Worm (Caenorhabditis elegans): ENCODE results near the gene ndx-3.

DNA sequence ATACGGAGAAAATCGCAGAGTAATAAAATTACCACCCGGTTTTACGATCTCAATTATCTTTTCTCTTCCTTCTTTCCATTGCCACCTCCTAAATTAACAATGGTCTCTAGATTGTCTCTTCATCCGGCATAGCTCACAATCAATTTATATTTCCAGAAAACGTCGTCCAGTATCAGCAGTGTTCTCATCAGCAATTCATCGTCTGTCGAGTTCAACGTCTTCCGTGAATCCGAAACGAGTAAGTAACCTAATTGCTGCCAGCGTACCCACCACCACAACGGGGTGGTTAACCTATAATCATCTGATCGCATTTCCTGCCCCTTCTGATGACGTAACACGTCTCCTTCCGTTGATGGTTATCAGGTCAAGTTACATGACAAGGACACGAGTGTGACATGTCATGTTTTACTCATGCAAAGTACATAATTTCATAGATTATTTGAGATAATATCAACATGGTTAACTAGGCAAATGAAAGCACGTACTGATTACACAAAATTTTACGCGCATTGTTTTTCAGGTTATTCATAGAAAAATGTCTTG, 32.6 kb downstream of the ndx-3 start:
- TF ChIP-seq eyg-1 (tag; optimal IDR thresholded peaks at IDR 0.05) (no peak), fax-1 (tag; optimal IDR thresholded peaks at IDR 0.05) (no peak)

All from whole organism, late embryonic.